Worm (Caenorhabditis elegans): ENCODE data around the gene plp-1.
A peak's percentile ranks its signal among the peaks of the same experiment; 100 is the strongest.
"Not testable (repeated sequence)": the region's sequence is repeated elsewhere in the genome, so short reads cannot be mapped to it uniquely, and the experiment has no call there.

plp-1 gene

ce11 chrIV:7623868-7624267 is 9.3 kb upstream of the plp-1 start:
- peak; percentile 0 for TF ChIP-seq ceh-31 (tag; optimal IDR thresholded peaks at IDR 0.05)
- TF ChIP-seq unc-42 (tag; optimal IDR thresholded peaks at IDR 0.05), result peak; percentile 26
- TF ChIP-seq hlh-6 (tag; optimal IDR thresholded peaks at IDR 0.05), result no peak
- TF ChIP-seq ceh-2 (tag; optimal IDR thresholded peaks at IDR 0.05), result no peak
- TF ChIP-seq T23F11.4 (GFP tag; optimal IDR thresholded peaks at IDR 0.05), result no peak
- no peak for TF ChIP-seq K09A11.1 (tag; optimal IDR thresholded peaks at IDR 0.05; ENCODE audit: insufficient read depth)
- TF ChIP-seq tbx-2 (tag; optimal IDR thresholded peaks at IDR 0.05), result no peak
- TF ChIP-seq rnt-1 (tag; optimal IDR thresholded peaks at IDR 0.05), result no peak
- no peak for TF ChIP-seq che-1 (tag; optimal IDR thresholded peaks at IDR 0.05)
- no peak for TF ChIP-seq pax-1 (tag; optimal IDR thresholded peaks at IDR 0.05)
- peak; percentile 6 for TF ChIP-seq Y22D7AL.16 (tag; optimal IDR thresholded peaks at IDR 0.05)

- TF ChIP-seq nhr-232 (tag; optimal IDR thresholded peaks at IDR 0.05) (no peak), npax-4 (tag; optimal IDR thresholded peaks at IDR 0.05) (no peak), nhr-11 (tag; optimal IDR thresholded peaks at IDR 0.05) (no peak), pat-9 (tag; optimal IDR thresholded peaks at IDR 0.05) (no peak), ceh-2 (tag; optimal IDR thresholded peaks at IDR 0.05) (no peak), ceh-18 (tag; optimal IDR thresholded peaks at IDR 0.05) (no peak), syd-9 (tag; optimal IDR thresholded peaks at IDR 0.05) (no peak), gmeb-2 (tag; optimal IDR thresholded peaks at IDR 0.05) (no peak), zip-5 (tag; optimal IDR thresholded peaks at IDR 0.05) (no peak), lin-11 (tag; optimal IDR thresholded peaks at IDR 0.05) (no peak), dmd-4 (tag; optimal IDR thresholded peaks at IDR 0.05; ENCODE audit: borderline replicate concordance) (no peak), fkh-6 (tag; optimal IDR thresholded peaks at IDR 0.05) (no peak), F13H6.1 (tag; optimal IDR thresholded peaks at IDR 0.05) (no peak), hlh-6 (tag; optimal IDR thresholded peaks at IDR 0.05) (no peak), odd-2 (tag; optimal IDR thresholded peaks at IDR 0.05) (no peak)
Observed at ce11 chrIV:7628942-7629341, 4.2 kb upstream of the plp-1 start, which contains the start of gene F45E4.5. Gene F45E4.5, minus strand, starts transcription at chrIV:7629042.

- peak; percentile 60 for TF ChIP-seq unc-42 (tag; optimal IDR thresholded peaks at IDR 0.05)
- no peak for TF ChIP-seq unc-55 (GFP tag; optimal IDR thresholded peaks at IDR 0.05)
Observed at ce11 chrIV:7632535-7632934, 625 bp upstream of the plp-1 start, which contains the start of gene F45E4.6. Gene F45E4.6, minus strand, starts transcription at chrIV:7632548.

ce11 chrIV:7634578-7634977 is 1.4 kb downstream of the plp-1 start, which contains the start of gene warf-1:
Gene warf-1, plus strand, starts transcription at chrIV:7634786.
- not testable (repeated sequence) for TF ChIP-seq fkh-10 (GFP tag; optimal IDR thresholded peaks at IDR 0.05); tbx-2 (tag; optimal IDR thresholded peaks at IDR 0.05); ama-1 (optimal IDR thresholded peaks at IDR 0.05)

- TF ChIP-seq che-1 (tag; optimal IDR thresholded peaks at IDR 0.05) (no peak), sox-4 (tag; optimal IDR thresholded peaks at IDR 0.05) (no peak), pag-3 (tag; optimal IDR thresholded peaks at IDR 0.05; ENCODE audit: borderline replicate concordance) (no peak), ahr-1 (tag; optimal IDR thresholded peaks at IDR 0.05) (no peak), lim-6 (tag; optimal IDR thresholded peaks at IDR 0.05) (no peak), hlh-15 (tag; optimal IDR thresholded peaks at IDR 0.05) (no peak), ttx-3 (tag; optimal IDR thresholded peaks at IDR 0.05) (no peak), fax-1 (tag; optimal IDR thresholded peaks at IDR 0.05) (no peak), nhr-11 (tag; optimal IDR thresholded peaks at IDR 0.05) (no peak), nhr-232 (tag; optimal IDR thresholded peaks at IDR 0.05) (no peak), hlh-8 (tag; optimal IDR thresholded peaks at IDR 0.05) (no peak), gmeb-2 (tag; optimal IDR thresholded peaks at IDR 0.05) (no peak), ref-2 (tag; optimal IDR thresholded peaks at IDR 0.05) (no peak), dmd-4 (tag; optimal IDR thresholded peaks at IDR 0.05; ENCODE audit: borderline replicate concordance) (no peak), hlh-13 (GFP tag; optimal IDR thresholded peaks at IDR 0.05) (no peak), ceh-19 (GFP tag; optimal IDR thresholded peaks at IDR 0.05) (no peak), T23F11.4 (GFP tag; optimal IDR thresholded peaks at IDR 0.05) (no peak), hlh-6 (tag; optimal IDR thresholded peaks at IDR 0.05) (no peak), ceh-2 (tag; optimal IDR thresholded peaks at IDR 0.05) (no peak)
Observed at ce11 chrIV:7641758-7642157, 8.6 kb downstream of the plp-1 start, which contains the start of gene nep-16. Gene nep-16, minus strand, starts transcription at chrIV:7641858.
